Fruit fly (Drosophila melanogaster): Measurements from ENCODE around the gene CG11964.

The CG11964 gene

DNA sequence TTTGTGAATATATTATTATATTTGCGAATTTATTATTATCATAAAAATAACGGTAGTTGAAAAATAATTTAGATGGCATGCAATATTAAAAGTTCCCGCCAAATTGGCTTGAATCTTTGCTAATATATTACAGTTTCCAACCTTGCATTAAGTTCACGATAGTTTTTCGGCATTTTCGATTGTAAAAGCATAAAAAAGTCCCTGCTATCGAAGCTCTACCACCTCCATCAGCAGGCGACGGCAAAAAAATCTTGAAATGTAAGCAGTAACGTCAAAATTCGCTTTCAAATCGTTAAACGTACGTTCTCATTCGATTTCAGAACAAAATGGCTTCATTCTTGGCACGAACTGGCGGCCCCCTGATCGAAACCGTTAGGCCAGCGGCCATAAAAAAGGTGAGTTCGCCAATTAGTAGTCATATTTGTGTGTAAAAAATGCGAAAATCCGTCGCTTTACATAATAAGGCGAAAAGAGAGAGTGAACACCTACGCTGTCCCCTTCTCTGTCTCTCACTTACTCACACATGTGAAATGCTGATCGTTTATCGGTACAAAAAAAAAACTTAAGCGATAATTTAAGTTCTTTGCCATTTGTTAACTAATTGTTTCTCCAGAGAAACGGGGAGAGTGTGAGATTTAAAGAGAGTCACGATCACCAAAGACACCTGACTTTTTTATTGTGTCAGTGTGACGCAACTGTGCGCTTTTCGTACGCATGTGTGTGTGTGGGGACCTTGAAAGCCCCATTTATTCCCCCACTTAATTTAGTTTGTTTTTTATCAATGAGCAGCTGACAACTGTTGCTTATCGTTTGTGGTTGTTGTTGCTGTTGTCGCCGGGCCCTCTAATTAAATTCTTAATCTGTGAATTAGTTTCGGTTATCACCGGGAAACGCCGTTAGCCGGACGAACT, 6.1 kb downstream of the CG11964 start, which contains the start of gene ScsbetaA (continued):
- TF ChIP-seq Neu2 (GFP tag; optimal IDR thresholded peaks at IDR 0.05; ENCODE audit: borderline replicate concordance) (peak; percentile 94), CG11398 (GFP tag; optimal IDR thresholded peaks at IDR 0.05) (no peak), CG9797 (GFP tag; optimal IDR thresholded peaks at IDR 0.05) (peak; percentile 9), kni (GFP tag; optimal IDR thresholded peaks at IDR 0.05) (peak; percentile 2), Pdp1 (GFP tag; optimal IDR thresholded peaks at IDR 0.05) (peak in 1 of 2 experiments; percentile 99), dpn (GFP tag; optimal IDR thresholded peaks at IDR 0.05) (peak in 1 of 2 experiments; percentile 8), CG4424 (GFP tag; optimal IDR thresholded peaks at IDR 0.05) (no peak), kay (GFP tag; optimal IDR thresholded peaks at IDR 0.05) (peak; percentile 51), Doc3 (GFP tag; IDR thresholded peaks at IDR 0.05; ENCODE audit: partially characterized antibody) (peak; percentile 59; the same call in 2 of the 3 replicates), CG10654 (GFP tag; optimal IDR thresholded peaks at IDR 0.05) (peak; percentile 23), vvl (GFP tag; IDR thresholded peaks at IDR 0.05) (no peak), CG2120 (GFP tag; optimal IDR thresholded peaks at IDR 0.05) (peak; percentile 2), dmrt99B (tag; optimal IDR thresholded peaks at IDR 0.05) (no peak), lov (optimal IDR thresholded peaks at IDR 0.05) (no peak), lov (GFP tag; IDR thresholded peaks at IDR 0.05) (no peak), ato (GFP tag; IDR thresholded peaks at IDR 0.05; ENCODE audit: partially characterized antibody) (peak; percentile 63; the same call in 1 of the 2 replicates), Dek (tag; optimal IDR thresholded peaks at IDR 0.05) (peak; percentile 48), dimm (GFP tag; IDR thresholded peaks at IDR 0.05) (no peak), trem (tag; optimal IDR thresholded peaks at IDR 0.05) (peak; percentile 36), Scr (GFP tag; IDR thresholded peaks at IDR 0.05; ENCODE audit: partially characterized antibody) (peak; percentile 80), CG3847 (GFP tag; IDR thresholded peaks at IDR 0.05) (no peak), lilli (GFP tag; optimal IDR thresholded peaks at IDR 0.05) (peak; percentile 35), CG7357 (GFP tag; IDR thresholded peaks at IDR 0.05) (no peak), CG34224 (GFP tag; IDR thresholded peaks at IDR 0.05; ENCODE audit: partially characterized antibody) (peak; percentile 77), CG10274 (GFP tag; optimal IDR thresholded peaks at IDR 0.05) (no peak), mld (GFP tag; IDR thresholded peaks at IDR 0.05; ENCODE audit: partially characterized antibody) (peak; percentile 62; the same call in 2 of the 3 replicates), YL-1 (GFP tag; optimal IDR thresholded peaks at IDR 0.05) (peak; percentile 67), Med (GFP tag) (peak; percentile 75), Rfx (GFP tag; IDR thresholded peaks at IDR 0.05) (peak; percentile 19; the same call in 1 of the 2 replicates), NfI (GFP tag; optimal IDR thresholded peaks at IDR 0.05) (peak; percentile 14), zf30C (GFP tag; optimal IDR thresholded peaks at IDR 0.05) (no peak), Abd-B (GFP tag; optimal IDR thresholded peaks at IDR 0.05) (peak; percentile 84), CoRest (tag; optimal IDR thresholded peaks at IDR 0.05) (peak; percentile 7), CG15514 (GFP tag; optimal IDR thresholded peaks at IDR 0.05) (peak; percentile 97), Nf-YC (tag; optimal IDR thresholded peaks at IDR 0.05) (peak; percentile 14), CG12219 (GFP tag; optimal IDR thresholded peaks at IDR 0.05) (no peak), tin (GFP tag; optimal IDR thresholded peaks at IDR 0.05) (no peak), CG17385 (GFP tag; optimal IDR thresholded peaks at IDR 0.05) (no peak), amos (GFP tag; IDR thresholded peaks at IDR 0.05; ENCODE audit: partially characterized antibody) (peak; percentile 88; the same call in 1 of the 2 replicates), zen2 (GFP tag; IDR thresholded peaks at IDR 0.05; ENCODE audit: partially characterized antibody) (peak; percentile 25; the same call in 1 of the 3 replicates), dysf (GFP tag; IDR thresholded peaks at IDR 0.05) (no peak), ftz-f1 (GFP tag; optimal IDR thresholded peaks at IDR 0.05) (peak; percentile 97), CG7372 (GFP tag; IDR thresholded peaks at IDR 0.05) (no peak), MBD-R2 (GFP tag; IDR thresholded peaks at IDR 0.05) (peak; percentile 39), grn (GFP tag; optimal IDR thresholded peaks at IDR 0.05) (peak; percentile 67), Trl (optimal IDR thresholded peaks at IDR 0.05) (peak in 1 of 2 experiments; percentile 56), Trl (GFP tag; optimal IDR thresholded peaks at IDR 0.05) (no peak), CG12155 (GFP tag; optimal IDR thresholded peaks at IDR 0.05) (peak; percentile 11)

Data from whole organism, embryonic.